Worm (Caenorhabditis elegans) whole organism, young adult: ENCODE results near the gene Y46G5A.34.
A peak's percentile ranks its signal among the peaks of the same experiment; 100 is the strongest.

ENCODE experiments used
- B0019.2 ChIP-seq: fragments of 200-800 bp; sonication (Bioruptor generic); conservative IDR thresholded peaks from 2 replicates; pipeline ENCODE4 v1.3.6; 2022; ENCODE audit warnings: missing genetic modification reagents, missing genetic modification characterization, missing compliant biosample characterization
- F22D6.2 ChIP-seq: sonication (generic microtip); optimal IDR thresholded peaks from 2 replicates; lab custom pipeline; 2016; ENCODE audit warnings: mild to moderate bottlenecking, missing genetic modification characterization, missing compliant biosample characterization
- F49E8.2 ChIP-seq: sonication (generic microtip); optimal IDR thresholded peaks from 3 replicates; lab custom pipeline; 2017; ENCODE audit warnings: missing genetic modification characterization, mild to moderate bottlenecking, missing compliant biosample characterization, antibody characterized with exemption, moderate library complexity; ENCODE audit not compliant: insufficient read depth
- F52B5.7 ChIP-seq: sonication (generic microtip); optimal IDR thresholded peaks from 2 replicates; lab custom pipeline; 2016; ENCODE audit warnings: mild to moderate bottlenecking, missing genetic modification characterization, missing compliant biosample characterization
- F57C9.4 ChIP-seq: sonication (generic microtip); optimal IDR thresholded peaks from 2 replicates; lab custom pipeline; 2017; ENCODE audit warnings: mild to moderate bottlenecking, missing genetic modification characterization, missing compliant biosample characterization
- Y53G8AR.9 ChIP-seq: fragments of 200-800 bp; sonication (Bioruptor generic); conservative IDR thresholded peaks from 2 replicates; pipeline ENCODE4 v1.3.6; 2022; ENCODE audit warnings: missing genetic modification reagents, missing genetic modification characterization, missing compliant biosample characterization
- atf-7 ChIP-seq: sonication (generic microtip); optimal IDR thresholded peaks from 2 replicates; lab custom pipeline; 2017; ENCODE audit warnings: mild to moderate bottlenecking, missing genetic modification characterization, missing compliant biosample characterization
- attf-6 ChIP-seq: fragments of 200-800 bp; sonication (Bioruptor generic); IDR thresholded peaks from 2 replicates; pipeline ENCODE4 v1.3.6; 2022; ENCODE audit warnings: missing genetic modification reagents, missing genetic modification characterization, missing compliant biosample characterization
- bed-1 ChIP-seq: fragments of 200-800 bp; sonication (Bioruptor generic); IDR thresholded peaks from 2 replicates; pipeline ENCODE4 v1.3.6; 2022; ENCODE audit warnings: missing genetic modification reagents, missing genetic modification characterization, missing compliant biosample characterization
- bed-2 ChIP-seq: fragments of 200-800 bp; sonication (Bioruptor generic); IDR thresholded peaks from 2 replicates; pipeline ENCODE4 v1.3.6; 2022; ENCODE audit warnings: missing genetic modification reagents, missing genetic modification characterization, missing compliant biosample characterization
- cebp-1 ChIP-seq, 2 experiments: fragments of 200-800 bp in 1 of 2; sonication (Bioruptor generic) in 1 of 2; sonication (generic microtip) in 1 of 2; IDR thresholded peaks in 1 of 2; optimal IDR thresholded peaks in 1 of 2; 2 replicates each; pipeline versions ENCODE4 v1.3.6 to Lab custom; 2017 to 2022; ENCODE audit warnings: missing compliant biosample characterization in 2 of 2, missing genetic modification characterization in 2 of 2, mild to moderate bottlenecking in 1 of 2, missing genetic modification reagents in 1 of 2, moderate library complexity in 1 of 2
- ceh-27 ChIP-seq: fragments of 200-800 bp; sonication (Bioruptor generic); optimal IDR thresholded peaks from 2 replicates; lab custom pipeline; 2018; ENCODE audit warnings: mild to moderate bottlenecking, missing genetic modification characterization, moderate library complexity, missing compliant biosample characterization
- chd-7 ChIP-seq: sonication (generic microtip); optimal IDR thresholded peaks from 2 replicates; lab custom pipeline; 2016; ENCODE audit warnings: mild to moderate bottlenecking, missing genetic modification characterization, moderate library complexity, missing compliant biosample characterization
- dox-1 ChIP-seq: fragments of 200-800 bp; sonication (Bioruptor generic); IDR thresholded peaks from 2 replicates; pipeline ENCODE4 v1.3.6; 2022; ENCODE audit warnings: missing genetic modification reagents, missing genetic modification characterization, missing compliant biosample characterization
- egrh-3 ChIP-seq: fragments of 200-800 bp; sonication (Bioruptor generic); IDR thresholded peaks from 2 replicates; pipeline ENCODE4 v1.3.6; 2022; ENCODE audit warnings: missing genetic modification reagents, missing genetic modification characterization, missing compliant biosample characterization
- ekl-4 ChIP-seq: fragments of 200-800 bp; sonication (Bioruptor generic); IDR thresholded peaks from 2 replicates; pipeline ENCODE4 v1.3.6; 2022; ENCODE audit warnings: missing genetic modification reagents, missing genetic modification characterization, missing compliant biosample characterization
- ets-4 ChIP-seq: fragments of 200-800 bp; sonication (Bioruptor generic); optimal IDR thresholded peaks from 2 replicates; lab custom pipeline; 2018; ENCODE audit warnings: mild to moderate bottlenecking, missing genetic modification characterization, missing compliant biosample characterization
- fkh-3 ChIP-seq: sonication (generic microtip); optimal IDR thresholded peaks from 2 replicates; lab custom pipeline; 2016; ENCODE audit warnings: mild to moderate bottlenecking, missing genetic modification characterization, missing compliant biosample characterization
- hmg-1.2 ChIP-seq: fragments of 200-800 bp; sonication (Bioruptor generic); IDR thresholded peaks from 2 replicates; pipeline ENCODE4 v1.3.6; 2022; ENCODE audit warnings: missing genetic modification reagents, missing genetic modification characterization, missing compliant biosample characterization
- hrde-1 ChIP-seq: sonication (generic microtip); optimal IDR thresholded peaks from 2 replicates; lab custom pipeline; 2016; ENCODE audit warnings: missing genetic modification characterization, mild to moderate bottlenecking, missing compliant biosample characterization, moderate library complexity, missing genotype, missing genetic modification reagents, borderline replicate concordance
- lin-35 ChIP-seq, 3 experiments: fragments of 150-350 bp in 2 of 3; sonication (generic microtip) in 1 of 3; optimal IDR thresholded peaks; 2 replicates each; lab custom pipeline; 2014 to 2018; ENCODE audit warnings: missing biosample characterization in 3 of 3, missing genetic modification characterization in 3 of 3, missing genetic modification reagents in 3 of 3
- madf-3 ChIP-seq: fragments of 200-800 bp; sonication (Bioruptor generic); IDR thresholded peaks from 2 replicates; pipeline ENCODE4 v1.3.6; 2022; ENCODE audit warnings: missing genetic modification reagents, missing genetic modification characterization, missing compliant biosample characterization
- madf-8 ChIP-seq: fragments of 200-800 bp; sonication (Bioruptor generic); conservative IDR thresholded peaks from 2 replicates; pipeline ENCODE4 v1.3.6; 2022; ENCODE audit warnings: missing genetic modification reagents, missing genetic modification characterization, missing compliant biosample characterization
- mcd-1 ChIP-seq: fragments of 200-800 bp; sonication (Bioruptor generic); IDR thresholded peaks from 2 replicates; pipeline ENCODE4 v1.3.6; 2022; ENCODE audit warnings: missing genetic modification reagents, missing genetic modification characterization, missing compliant biosample characterization
- mes-4 ChIP-seq: sonication (generic microtip); optimal IDR thresholded peaks from 2 replicates; lab custom pipeline; 2016; ENCODE audit warnings: missing genotype, missing genetic modification characterization, missing compliant biosample characterization
- nhr-27 ChIP-seq: fragments of 200-800 bp; sonication (Bioruptor generic); optimal IDR thresholded peaks from 2 replicates; lab custom pipeline; 2018; ENCODE audit warnings: mild to moderate bottlenecking, missing genetic modification characterization, moderate library complexity, missing compliant biosample characterization
- nhr-80 ChIP-seq: sonication (generic microtip); optimal IDR thresholded peaks from 2 replicates; lab custom pipeline; 2016; ENCODE audit warnings: missing genetic modification characterization, missing compliant biosample characterization
- rpc-1 ChIP-seq, 2 experiments: fragments of 150-350 bp in 1 of 2; sonication (generic microtip) in 1 of 2; optimal IDR thresholded peaks; 2 replicates each; lab custom pipeline; 2014 to 2018; ENCODE audit warnings: missing biosample characterization in 1 of 2, missing genetic modification characterization in 1 of 2, missing genetic modification reagents in 1 of 2, missing genotype in 1 of 2
- sea-2 ChIP-seq: fragments of 200-800 bp; sonication (Bioruptor generic); IDR thresholded peaks from 2 replicates; pipeline ENCODE4 v1.3.6; 2022; ENCODE audit warnings: missing genetic modification characterization, missing compliant biosample characterization
- snpc-1.1 ChIP-seq: sonication (generic microtip); optimal IDR thresholded peaks from 2 replicates; lab custom pipeline; 2017; ENCODE audit warnings: missing genetic modification characterization, mild to moderate bottlenecking, missing compliant biosample characterization, antibody characterized with exemption, moderate library complexity, missing genotype, missing genetic modification reagents; ENCODE audit not compliant: insufficient read depth
- snpc-3.4 ChIP-seq: sonication (generic microtip); optimal IDR thresholded peaks from 2 replicates; lab custom pipeline; 2017; ENCODE audit warnings: missing genetic modification characterization, mild to moderate bottlenecking, missing compliant biosample characterization, antibody characterized with exemption, moderate library complexity, missing genotype, missing genetic modification reagents
- tbp1 ChIP-seq: fragments of 200-800 bp; sonication (Bioruptor generic); optimal IDR thresholded peaks from 2 replicates; lab custom pipeline; 2018; ENCODE audit warnings: mild to moderate bottlenecking, missing genetic modification characterization, missing compliant biosample characterization
- unc-130 ChIP-seq: sonication (generic microtip); optimal IDR thresholded peaks from 2 replicates; lab custom pipeline; 2016; ENCODE audit warnings: missing genetic modification reagents, missing genetic modification characterization, missing compliant biosample characterization
- unc-62 ChIP-seq: fragments of 150-350 bp; optimal IDR thresholded peaks from 2 replicates; lab custom pipeline; 2014; ENCODE audit warnings: missing biosample characterization, missing genetic modification reagents, missing genetic modification characterization
- zfh-2 ChIP-seq: fragments of 200-800 bp; sonication (Bioruptor generic); conservative IDR thresholded peaks from 2 replicates; pipeline ENCODE4 v1.3.6; 2022; ENCODE audit warnings: missing genetic modification reagents, missing genetic modification characterization, missing compliant biosample characterization
- zim-3 ChIP-seq: sonication (generic microtip); optimal IDR thresholded peaks from 2 replicates; lab custom pipeline; 2017; ENCODE audit warnings: mild to moderate bottlenecking, missing genetic modification characterization, moderate library complexity, missing compliant biosample characterization
- ztf-25 ChIP-seq: fragments of 200-800 bp; sonication (Bioruptor generic); IDR thresholded peaks from 2 replicates; pipeline ENCODE4 v1.3.6; 2022; ENCODE audit warnings: missing genetic modification reagents, missing genetic modification characterization, missing compliant biosample characterization
- ztf-26 ChIP-seq: sonication (generic microtip); optimal IDR thresholded peaks from 2 replicates; lab custom pipeline; 2017; ENCODE audit warnings: missing genetic modification characterization, missing compliant biosample characterization
- ztf-28 ChIP-seq: fragments of 200-800 bp; sonication (Bioruptor generic); IDR thresholded peaks from 2 replicates; pipeline ENCODE4 v1.3.6; 2022; ENCODE audit warnings: missing genetic modification reagents, missing genetic modification characterization, missing compliant biosample characterization
- ztf-6 ChIP-seq: fragments of 200-800 bp; sonication (Bioruptor generic); IDR thresholded peaks from 2 replicates; pipeline ENCODE4 v1.3.6; 2022; ENCODE audit warnings: missing genetic modification reagents, missing genetic modification characterization, missing compliant biosample characterization

The Y46G5A.34 gene

ce11 chrII:12726704-12727103 lies 49.8 kb upstream of the Y46G5A.34 start (continued):
- TF ChIP-seq attf-6 (GFP tag; lab: Robert Waterston, UW): 0 out of 2 replicates have a peak, but pooled peaks have one; percentile 57
- no peak for TF ChIP-seq ztf-25 (GFP tag; lab: Robert Waterston, UW)
- TF ChIP-seq ztf-26 (tag; lab: Kevin White, UChicago): no peak
- peak; percentile 63 for TF ChIP-seq ekl-4 (GFP tag; lab: Robert Waterston, UW)
- peak; percentile 23 for TF ChIP-seq tbp1
- TF ChIP-seq ets-4 (GFP tag; lab: Kevin White, UChicago): no peak
- peak; percentile 3 for TF ChIP-seq snpc-1.1 (tag; lab: Kevin White, UChicago)
- TF ChIP-seq atf-7: peak; percentile 64
- TF ChIP-seq nhr-80 (tag; lab: Kevin White, UChicago): no peak

- TF ChIP-seq madf-8 (GFP tag; lab: Robert Waterston, UW) (no peak), zim-3 (tag; lab: Kevin White, UChicago) (no peak), hmg-1.2 (GFP tag; lab: Robert Waterston, UW) (no peak), zfh-2 (GFP tag; lab: Robert Waterston, UW) (peak; percentile 82), ceh-27 (GFP tag; lab: Kevin White, UChicago) (no peak), ets-4 (GFP tag; lab: Kevin White, UChicago) (no peak), mcd-1 (GFP tag; lab: Robert Waterston, UW) (0 out of 2 replicates have a peak, but pooled peaks have one; percentile 18), chd-7 (no peak), fkh-3 (no peak)
Measured at ce11 chrII:12727871-12728270, 48.6 kb upstream of the Y46G5A.34 start.

ce11 chrII:12728608-12729007 lies 47.9 kb upstream of the Y46G5A.34 start:
- TF ChIP-seq rpc-1 (optimal IDR thresholded peaks at IDR 0.05; lab: Kevin White, UChicago) (no peak), rpc-1 (tag; optimal IDR thresholded peaks at IDR 0.05; lab: Kevin White, UChicago) (peak; percentile 62), B0019.2 (GFP tag; lab: Robert Waterston, UW) (no peak), tbp1 (peak; percentile 59)

- no peak for TF ChIP-seq cebp-1 (GFP tag; IDR thresholded peaks at IDR 0.05; lab: Robert Waterston, UW)
- TF ChIP-seq cebp-1 (tag; optimal IDR thresholded peaks at IDR 0.05; lab: Kevin White, UChicago): no peak
- peak; percentile 73 for TF ChIP-seq zfh-2 (GFP tag; lab: Robert Waterston, UW)
- peak; percentile 27; the same call in 1 of the 2 replicates for TF ChIP-seq egrh-3
- TF ChIP-seq F52B5.7 (tag; lab: Kevin White, UChicago): peak; percentile 19
- 0 out of 2 replicates have a peak, but pooled peaks have one; percentile 10 for TF ChIP-seq dox-1 (GFP tag; lab: Robert Waterston, UW)
Measured at ce11 chrII:12729952-12730351, 46.5 kb upstream of the Y46G5A.34 start.

ce11 chrII:12736579-12736978 lies 39.9 kb upstream of the Y46G5A.34 start, which contains the start of gene snrp-200:
Gene snrp-200 (minus strand): TSS chrII:12736910.
- TF ChIP-seq unc-130 (GFP tag; lab: Kevin White, UChicago) (no peak), unc-62 (GFP tag; lab: Kevin White, UChicago) (no peak), zim-3 (tag; lab: Kevin White, UChicago) (peak; percentile 79), Y53G8AR.9 (GFP tag; lab: Robert Waterston, UW) (peak; percentile 73), ztf-6 (GFP tag; lab: Robert Waterston, UW) (no peak), lin-35 (GFP tag; optimal IDR thresholded peaks at IDR 0.05; lab: Kevin White, UChicago) (no peak), F57C9.4 (tag; lab: Kevin White, UChicago) (no peak), madf-3 (peak; percentile 83), snpc-3.4 (tag; lab: Kevin White, UChicago) (no peak), chd-7 (peak; percentile 72), hrde-1 (tag; lab: Kevin White, UChicago) (peak; percentile 73), F49E8.2 (tag; lab: Kevin White, UChicago) (no peak), sea-2 (GFP tag; lab: Robert Waterston, UW) (no peak), mes-4 (tag; lab: Kevin White, UChicago) (no peak), bed-1 (no peak), ztf-26 (tag; lab: Kevin White, UChicago) (no peak), bed-2 (GFP tag; lab: Robert Waterston, UW) (no peak), F22D6.2 (tag; lab: Kevin White, UChicago) (no peak), ztf-28 (GFP tag; lab: Robert Waterston, UW) (no peak), mcd-1 (GFP tag; lab: Robert Waterston, UW) (no peak), nhr-27 (tag; lab: Kevin White, UChicago) (no peak)
